Worm (Caenorhabditis elegans) whole organism, late embryonic: ENCODE measurements around the gene cnc-3.

Source experiments
- C08G9.2 ChIP-seq: sonication (generic microtip); optimal IDR thresholded peaks from 2 replicates; lab custom pipeline; 2016; ENCODE audit warnings: mild to moderate bottlenecking, missing genetic modification characterization, moderate library complexity, missing compliant biosample characterization
- ceh-19 ChIP-seq: fragments of 200-800 bp; sonication (Bioruptor generic); optimal IDR thresholded peaks from 2 replicates; lab custom pipeline; 2018; ENCODE audit warnings: mild to moderate bottlenecking, missing genetic modification characterization, missing compliant biosample characterization
- ceh-24 ChIP-seq: sonication (generic microtip); optimal IDR thresholded peaks from 2 replicates; lab custom pipeline; 2016; ENCODE audit warnings: mild to moderate bottlenecking, missing genetic modification characterization, missing compliant biosample characterization
- nhr-232 ChIP-seq: sonication (generic microtip); optimal IDR thresholded peaks from 2 replicates; lab custom pipeline; 2016; ENCODE audit warnings: missing genetic modification characterization, missing compliant biosample characterization
- pat-9 ChIP-seq: fragments of 200-800 bp; sonication (Bioruptor generic); optimal IDR thresholded peaks from 2 replicates; lab custom pipeline; 2018; ENCODE audit warnings: mild to moderate bottlenecking, missing genetic modification characterization, moderate library complexity, missing compliant biosample characterization
- pqm-1 ChIP-seq: sonication (generic microtip); optimal IDR thresholded peaks from 2 replicates; lab custom pipeline; 2016; ENCODE audit warnings: missing genetic modification characterization, missing compliant biosample characterization
- sox-2 ChIP-seq: fragments of 200-800 bp; sonication (Bioruptor generic); IDR thresholded peaks from 2 replicates; pipeline ENCODE4 v1.3.6; 2022; ENCODE audit warnings: missing genetic modification reagents, missing genetic modification characterization, missing compliant biosample characterization
- tbx-2 ChIP-seq: sonication (generic microtip); optimal IDR thresholded peaks from 2 replicates; lab custom pipeline; 2016; ENCODE audit warnings: missing genetic modification characterization, missing compliant biosample characterization
- tbx-7 ChIP-seq: sonication (generic microtip); optimal IDR thresholded peaks from 2 replicates; lab custom pipeline; 2016; ENCODE audit warnings: missing genotype, missing genetic modification characterization, missing compliant biosample characterization
- unc-55 ChIP-seq: sonication (generic microtip); optimal IDR thresholded peaks from 2 replicates; lab custom pipeline; 2017; ENCODE audit warnings: missing biosample characterization, missing genetic modification reagents, missing genetic modification characterization

DNA sequence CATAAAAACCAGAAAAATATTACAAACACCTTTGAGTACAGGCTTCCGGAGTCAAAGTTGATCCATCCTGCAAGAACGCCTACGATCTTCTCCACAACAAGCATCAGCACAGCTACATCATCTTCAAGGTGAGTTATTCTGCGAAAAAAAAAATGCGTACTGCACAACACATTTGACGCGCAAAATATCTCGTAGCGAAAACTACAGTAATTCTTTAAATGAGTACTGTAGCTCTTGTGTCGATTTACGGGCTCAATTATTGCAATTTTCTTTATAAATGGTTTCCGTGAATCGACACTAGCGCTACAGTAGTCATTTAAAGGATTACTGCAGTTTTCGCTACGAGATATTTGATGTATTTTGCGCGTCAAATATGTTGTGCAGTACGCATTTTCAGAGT is 29.0 kb downstream of the cnc-3 start:
- TF ChIP-seq nhr-232 (tag; lab: Kevin White, UChicago) (no peak), sox-2 (GFP tag; lab: Robert Waterston, UW) (no peak), tbx-2 (no peak), pqm-1 (no peak), pat-9 (tag; lab: Kevin White, UChicago) (no peak), ceh-19 (GFP tag; lab: Kevin White, UChicago) (no peak), unc-55 (GFP tag; lab: Kevin White, UChicago) (no peak), tbx-7 (tag; lab: Kevin White, UChicago) (no peak), ceh-24 (no peak), C08G9.2 (tag; lab: Kevin White, UChicago) (no peak)
